Worm (Caenorhabditis elegans) whole organism, young adult: ENCODE data around the gene nhr-202.

Experiments
- B0019.2 ChIP-seq: fragments of 200-800 bp; sonication (Bioruptor generic); conservative IDR thresholded peaks from 2 replicates; pipeline ENCODE4 v1.3.6; 2022; ENCODE audit warnings: missing genetic modification reagents, missing genetic modification characterization, missing compliant biosample characterization
- F22D6.2 ChIP-seq: sonication (generic microtip); optimal IDR thresholded peaks from 2 replicates; lab custom pipeline; 2016; ENCODE audit warnings: mild to moderate bottlenecking, missing genetic modification characterization, missing compliant biosample characterization
- F55B11.4 ChIP-seq: sonication (generic microtip); optimal IDR thresholded peaks from 2 replicates; lab custom pipeline; 2016; ENCODE audit warnings: missing compliant biosample characterization, missing genetic modification characterization, borderline replicate concordance; ENCODE audit not compliant: insufficient read depth
- K12H6.12 ChIP-seq: fragments of 200-800 bp; sonication (Bioruptor generic); optimal IDR thresholded peaks from 2 replicates; lab custom pipeline; 2018; ENCODE audit warnings: mild to moderate bottlenecking, missing genetic modification characterization, missing compliant biosample characterization
- T07F8.4 ChIP-seq: sonication (generic microtip); optimal IDR thresholded peaks from 2 replicates; lab custom pipeline; 2016; ENCODE audit warnings: mild to moderate bottlenecking, missing genetic modification characterization, moderate library complexity, missing compliant biosample characterization
- Y67H2A.10 ChIP-seq: fragments of 200-800 bp; sonication (Bioruptor generic); conservative IDR thresholded peaks from 2 replicates; pipeline ENCODE4 v1.3.6; 2022; ENCODE audit warnings: missing genetic modification reagents, missing genetic modification characterization, missing compliant biosample characterization
- Y95B8A.8 ChIP-seq: fragments of 200-800 bp; sonication (Bioruptor generic); IDR thresholded peaks from 2 replicates; pipeline ENCODE4 v1.3.6; 2022; ENCODE audit warnings: missing genetic modification reagents, missing genetic modification characterization, missing compliant biosample characterization
- attf-6 ChIP-seq: fragments of 200-800 bp; sonication (Bioruptor generic); IDR thresholded peaks from 2 replicates; pipeline ENCODE4 v1.3.6; 2022; ENCODE audit warnings: missing genetic modification reagents, missing genetic modification characterization, missing compliant biosample characterization
- bed-1 ChIP-seq: fragments of 200-800 bp; sonication (Bioruptor generic); IDR thresholded peaks from 2 replicates; pipeline ENCODE4 v1.3.6; 2022; ENCODE audit warnings: missing genetic modification reagents, missing genetic modification characterization, missing compliant biosample characterization
- bed-2 ChIP-seq: fragments of 200-800 bp; sonication (Bioruptor generic); IDR thresholded peaks from 2 replicates; pipeline ENCODE4 v1.3.6; 2022; ENCODE audit warnings: missing genetic modification reagents, missing genetic modification characterization, missing compliant biosample characterization
- ceh-27 ChIP-seq: fragments of 200-800 bp; sonication (Bioruptor generic); optimal IDR thresholded peaks from 2 replicates; lab custom pipeline; 2018; ENCODE audit warnings: mild to moderate bottlenecking, missing genetic modification characterization, moderate library complexity, missing compliant biosample characterization
- ceh-58 ChIP-seq: fragments of 200-800 bp; sonication (Bioruptor generic); IDR thresholded peaks from 2 replicates; pipeline ENCODE4 v1.3.6; 2022; ENCODE audit warnings: missing genetic modification characterization, missing compliant biosample characterization
- chd-7 ChIP-seq: sonication (generic microtip); optimal IDR thresholded peaks from 2 replicates; lab custom pipeline; 2016; ENCODE audit warnings: mild to moderate bottlenecking, missing genetic modification characterization, moderate library complexity, missing compliant biosample characterization
- dpff-1 ChIP-seq: sonication (generic microtip); optimal IDR thresholded peaks from 2 replicates; lab custom pipeline; 2017; ENCODE audit warnings: mild to moderate bottlenecking, missing genetic modification characterization, missing compliant biosample characterization
- egl-44 ChIP-seq: fragments of 200-800 bp; sonication (Bioruptor generic); IDR thresholded peaks from 2 replicates; pipeline ENCODE4 v1.3.6; 2022; ENCODE audit warnings: missing genetic modification reagents, missing genetic modification characterization, missing compliant biosample characterization
- hmg-1.2 ChIP-seq: fragments of 200-800 bp; sonication (Bioruptor generic); IDR thresholded peaks from 2 replicates; pipeline ENCODE4 v1.3.6; 2022; ENCODE audit warnings: missing genetic modification reagents, missing genetic modification characterization, missing compliant biosample characterization
- hmg-20 ChIP-seq: fragments of 200-800 bp; sonication (Bioruptor generic); IDR thresholded peaks from 2 replicates; pipeline ENCODE4 v1.3.6; 2022; ENCODE audit warnings: missing genetic modification reagents, missing genetic modification characterization, missing compliant biosample characterization
- lsy-27 ChIP-seq: sonication (generic microtip); optimal IDR thresholded peaks from 2 replicates; lab custom pipeline; 2017; ENCODE audit warnings: missing genetic modification characterization, mild to moderate bottlenecking, missing compliant biosample characterization, antibody characterized with exemption, missing genotype, borderline replicate concordance; ENCODE audit not compliant: insufficient read depth
- madf-10 ChIP-seq: sonication (generic microtip); optimal IDR thresholded peaks from 2 replicates; lab custom pipeline; 2016; ENCODE audit warnings: mild to moderate bottlenecking, missing genetic modification characterization, missing compliant biosample characterization
- mxl-1 ChIP-seq: sonication (generic microtip); optimal IDR thresholded peaks from 2 replicates; lab custom pipeline; 2016; ENCODE audit warnings: missing genetic modification characterization, missing compliant biosample characterization
- nhr-179 ChIP-seq: sonication (generic microtip); optimal IDR thresholded peaks from 2 replicates; lab custom pipeline; 2016; ENCODE audit warnings: mild to moderate bottlenecking, missing genetic modification characterization, missing compliant biosample characterization
- sea-2 ChIP-seq: fragments of 200-800 bp; sonication (Bioruptor generic); IDR thresholded peaks from 2 replicates; pipeline ENCODE4 v1.3.6; 2022; ENCODE audit warnings: missing genetic modification characterization, missing compliant biosample characterization
- snpc-1.3 ChIP-seq: sonication (generic microtip); optimal IDR thresholded peaks from 2 replicates; lab custom pipeline; 2017; ENCODE audit warnings: missing genetic modification characterization, mild to moderate bottlenecking, missing compliant biosample characterization, antibody characterized with exemption, moderate library complexity, missing genotype, missing genetic modification reagents; ENCODE audit not compliant: insufficient read depth
- snpc-3.4 ChIP-seq: sonication (generic microtip); optimal IDR thresholded peaks from 2 replicates; lab custom pipeline; 2017; ENCODE audit warnings: missing genetic modification characterization, mild to moderate bottlenecking, missing compliant biosample characterization, antibody characterized with exemption, moderate library complexity, missing genotype, missing genetic modification reagents
- sptf-2 ChIP-seq: fragments of 200-800 bp; sonication (Bioruptor generic); optimal IDR thresholded peaks from 2 replicates; lab custom pipeline; 2018; ENCODE audit warnings: mild to moderate bottlenecking, missing genetic modification characterization, missing compliant biosample characterization
- tbx-9 ChIP-seq: sonication (generic microtip); optimal IDR thresholded peaks from 2 replicates; lab custom pipeline; 2016; ENCODE audit warnings: borderline replicate concordance, missing genetic modification characterization, inconsistent platforms, missing compliant biosample characterization
- unc-130 ChIP-seq: sonication (generic microtip); optimal IDR thresholded peaks from 2 replicates; lab custom pipeline; 2016; ENCODE audit warnings: missing genetic modification reagents, missing genetic modification characterization, missing compliant biosample characterization
- unc-62 ChIP-seq: fragments of 150-350 bp; optimal IDR thresholded peaks from 2 replicates; lab custom pipeline; 2014; ENCODE audit warnings: missing biosample characterization, missing genetic modification reagents, missing genetic modification characterization
- xnd-1 ChIP-seq: sonication (generic microtip); optimal IDR thresholded peaks from 2 replicates; lab custom pipeline; 2016; ENCODE audit warnings: missing genotype, missing genetic modification reagents, missing genetic modification characterization, missing compliant biosample characterization
- zim-3 ChIP-seq: sonication (generic microtip); optimal IDR thresholded peaks from 2 replicates; lab custom pipeline; 2017; ENCODE audit warnings: mild to moderate bottlenecking, missing genetic modification characterization, moderate library complexity, missing compliant biosample characterization
- ztf-25 ChIP-seq: fragments of 200-800 bp; sonication (Bioruptor generic); IDR thresholded peaks from 2 replicates; pipeline ENCODE4 v1.3.6; 2022; ENCODE audit warnings: missing genetic modification reagents, missing genetic modification characterization, missing compliant biosample characterization

nhr-202 gene

DNA sequence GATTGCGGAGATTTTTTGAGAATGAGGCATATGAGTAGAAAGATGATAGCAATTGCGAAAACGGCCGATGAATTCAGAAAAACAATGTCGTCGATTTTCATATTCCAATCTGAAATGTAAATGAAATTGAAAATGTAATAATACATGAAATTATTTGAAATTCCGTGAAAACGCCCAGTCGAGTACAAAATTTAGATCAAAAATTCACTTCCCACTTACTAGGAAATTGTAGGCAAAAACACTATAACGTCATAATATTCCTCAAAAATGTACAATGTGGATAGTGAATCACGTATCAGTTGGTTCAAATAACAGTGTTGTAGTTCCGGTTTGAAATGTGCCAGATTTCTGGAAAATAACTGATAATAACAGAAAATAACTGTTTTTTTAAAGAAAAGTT lies 38.8 kb downstream of the nhr-202 start, which contains the start of gene str-256:
Gene str-256 (minus strand): TSS at position 101 of the 400 bp plus-strand sequence.
- TF ChIP-seq egl-44 (GFP tag; lab: Robert Waterston, UW) = no peak
- TF ChIP-seq snpc-3.4 = no peak
- TF ChIP-seq B0019.2 (GFP tag; lab: Robert Waterston, UW) = no peak
- TF ChIP-seq hmg-1.2 (GFP tag; lab: Robert Waterston, UW) = no peak
- no peak for TF ChIP-seq Y67H2A.10 (GFP tag; lab: Robert Waterston, UW)
- TF ChIP-seq T07F8.4 = no peak

DNA sequence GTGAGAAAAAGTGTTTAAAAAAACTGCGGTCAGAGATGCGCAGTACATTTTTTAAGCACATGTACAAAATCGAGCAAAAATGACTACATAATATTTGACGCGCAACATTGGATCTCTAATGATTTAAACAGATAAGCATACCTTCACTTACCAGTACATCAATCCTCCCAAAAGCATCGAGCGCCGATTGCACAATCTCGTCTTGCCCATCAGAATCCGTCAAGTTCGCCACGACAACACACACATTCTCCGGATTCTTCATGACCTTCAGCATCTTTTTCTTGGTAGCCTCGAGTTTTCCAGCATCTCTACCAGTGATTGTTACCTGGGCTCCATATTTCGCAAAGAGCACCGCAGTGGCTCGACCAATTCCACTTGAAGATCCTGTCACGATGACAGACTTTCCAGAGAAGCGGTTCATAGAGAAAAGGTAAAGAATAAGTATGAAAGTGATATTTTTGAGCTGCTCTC lies 40.5 kb downstream of the nhr-202 start, which contains the start of gene T01G6.10:
Gene T01G6.10 (minus strand): TSS at position 421 of the 471 bp plus-strand sequence.
- no peak for TF ChIP-seq K12H6.12 (tag; lab: Kevin White, UChicago)
- TF ChIP-seq xnd-1 (tag; lab: Kevin White, UChicago) = no peak

DNA sequence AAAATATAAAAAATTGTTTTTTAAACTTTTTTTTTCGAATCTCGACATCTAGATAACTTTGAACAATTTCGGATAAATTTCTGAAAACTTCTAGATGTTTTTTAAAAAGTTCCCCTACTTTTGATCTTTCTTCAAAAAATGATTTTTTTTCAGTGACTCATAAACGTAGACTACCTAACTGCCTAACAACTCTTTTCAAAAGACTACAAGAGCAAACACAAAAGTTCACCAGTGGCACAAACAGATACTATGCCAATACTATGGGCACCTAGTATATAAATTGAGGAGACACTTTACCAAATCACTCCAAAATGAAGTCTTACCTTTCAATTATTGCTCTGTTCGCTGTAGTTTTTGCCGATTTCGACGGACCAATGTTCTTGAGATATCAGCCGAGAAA lies 41.3 kb downstream of the nhr-202 start, which contains the start of gene srlf-35:
Gene srlf-35 (plus strand): TSS at position 301 of the 400 bp plus-strand sequence.
- TF ChIP-seq tbx-9 (tag; lab: Kevin White, UChicago) = no peak
- no peak for TF ChIP-seq dpff-1 (tag; lab: Kevin White, UChicago)
- no peak for TF ChIP-seq unc-62 (GFP tag; lab: Kevin White, UChicago)
- no peak for TF ChIP-seq mxl-1 (tag; lab: Kevin White, UChicago)
- TF ChIP-seq bed-1 (GFP tag; lab: Robert Waterston, UW) = no peak
- no peak for TF ChIP-seq ztf-25 (GFP tag; lab: Robert Waterston, UW)
- no peak for TF ChIP-seq hmg-20
- TF ChIP-seq lsy-27 (tag; lab: Kevin White, UChicago) = no peak
- TF ChIP-seq chd-7 (tag; lab: Kevin White, UChicago) = no peak
- TF ChIP-seq B0019.2 (GFP tag; lab: Robert Waterston, UW) = no peak
- TF ChIP-seq snpc-1.3 (tag; lab: Kevin White, UChicago) = no peak
- no peak for TF ChIP-seq sptf-2 (GFP tag; lab: Kevin White, UChicago)
- no peak for TF ChIP-seq zim-3 (tag; lab: Kevin White, UChicago)

DNA sequence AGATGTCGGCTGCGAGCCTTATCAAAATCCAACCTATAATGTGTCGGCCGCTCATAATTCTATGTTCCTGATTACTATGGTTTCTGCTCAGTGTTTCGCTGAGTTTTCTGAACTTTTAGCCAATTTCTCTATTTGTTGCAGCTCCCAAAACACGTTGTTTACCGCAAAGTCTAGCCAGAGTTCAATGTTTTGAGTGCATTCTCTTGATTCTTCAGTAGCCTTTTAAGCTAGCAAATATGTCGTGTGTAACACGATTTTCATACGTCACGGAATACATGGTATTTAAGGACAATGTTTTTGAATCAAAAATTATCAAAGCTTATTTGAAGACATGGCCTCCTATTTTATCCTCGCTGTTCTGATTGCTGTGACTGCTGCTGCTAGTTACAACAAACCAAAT lies 42.8 kb downstream of the nhr-202 start, which contains the start of gene srlf-19:
Gene srlf-19 (plus strand): TSS at position 301 of the 400 bp plus-strand sequence.
- TF ChIP-seq ceh-27 (GFP tag; lab: Kevin White, UChicago) (no peak), lsy-27 (tag; lab: Kevin White, UChicago) (no peak), unc-130 (GFP tag; lab: Kevin White, UChicago) (no peak), Y95B8A.8 (GFP tag; lab: Robert Waterston, UW) (no peak), F22D6.2 (tag; lab: Kevin White, UChicago) (no peak), mxl-1 (tag; lab: Kevin White, UChicago) (no peak), madf-10 (tag; lab: Kevin White, UChicago) (no peak)

DNA sequence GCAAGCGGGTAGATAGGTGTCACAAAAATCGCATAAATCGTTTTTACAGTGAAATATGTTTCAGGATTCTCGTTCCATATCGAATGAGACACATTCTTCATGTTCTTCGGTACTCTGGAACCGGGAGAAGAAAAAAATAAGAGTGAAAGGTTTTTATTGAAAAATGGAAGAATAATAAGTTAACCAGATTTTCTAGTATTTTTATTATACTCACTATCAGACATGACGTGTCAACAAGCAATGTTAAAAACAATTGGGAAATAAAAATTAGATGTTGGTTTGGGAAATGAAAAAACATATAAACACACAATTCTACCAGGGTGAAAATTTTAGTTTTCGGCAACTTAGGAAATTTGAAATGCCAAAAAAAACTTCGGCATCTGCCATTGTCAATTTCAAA lies 50.0 kb downstream of the nhr-202 start, which contains the start of gene srh-37:
Gene srh-37 (minus strand): TSS at position 101 of the 400 bp plus-strand sequence.
- TF ChIP-seq F55B11.4 = no peak
- no peak for TF ChIP-seq bed-2 (GFP tag; lab: Robert Waterston, UW)
- TF ChIP-seq attf-6 (GFP tag; lab: Robert Waterston, UW) = no peak
- no peak for TF ChIP-seq snpc-3.4
- no peak for TF ChIP-seq sea-2 (GFP tag; lab: Robert Waterston, UW)
- TF ChIP-seq ceh-58 = no peak
- no peak for TF ChIP-seq nhr-179
